Worm (Caenorhabditis elegans) whole organism, L1 larva: Measurements from ENCODE around the gene ZK1248.19.

Experiments used
- elt-2 ChIP-seq: sonication (generic microtip); optimal IDR thresholded peaks from 2 replicates; lab custom pipeline; 2016; ENCODE audit warnings: missing genetic modification characterization, mild to moderate bottlenecking, inconsistent platforms, missing compliant biosample characterization, missing genetic modification reagents
- jun-1 ChIP-seq: fragments of 150-350 bp; optimal IDR thresholded peaks from 2 replicates; lab custom pipeline; 2014; ENCODE audit warnings: missing biosample characterization, missing genetic modification reagents, missing genetic modification characterization

DNA sequence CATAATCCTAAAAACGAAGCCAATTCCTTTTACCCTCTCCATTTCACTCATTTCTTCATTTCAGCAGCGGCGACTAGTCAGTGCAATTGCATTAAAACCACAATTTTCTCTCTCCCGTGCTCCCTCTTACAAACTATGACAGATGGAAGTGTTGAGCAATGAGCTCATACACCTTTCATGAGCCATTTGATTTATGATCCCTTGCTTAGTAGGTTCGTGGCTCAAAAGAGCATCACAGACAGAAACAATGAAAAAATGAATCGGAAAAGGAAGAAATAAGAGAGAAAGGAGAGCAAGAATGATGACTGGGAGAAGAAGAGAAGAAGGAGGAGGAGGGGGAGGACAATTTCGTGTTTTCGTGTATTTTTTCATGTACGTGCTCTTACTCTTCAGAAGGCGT is 32.3 kb upstream of the ZK1248.19 start:
- TF ChIP-seq elt-2 (tag; lab: Kevin White, UChicago), result no peak
- no peak for TF ChIP-seq jun-1
